Worm (Caenorhabditis elegans): ENCODE data around the gene bath-2.
"Not testable (repeated sequence)": the region's sequence is repeated elsewhere in the genome, so short reads cannot be mapped to it uniquely, and the experiment has no call there.

The bath-2 gene

ce11 chrII:1922665-1923187, at the start of gene bath-2, which contains the start of gene F52C6.4:
Gene bath-2 (minus strand): TSS chrII:1922765.
Gene F52C6.4 (plus strand): TSS chrII:1923137.
- no peak for TF ChIP-seq unc-62 (GFP tag; optimal IDR thresholded peaks at IDR 0.05)

ce11 chrII:1955568-1955967, 33.0 kb upstream of the bath-2 start, which contains the start of gene math-49:
Gene math-49 (minus strand): TSS chrII:1955668.
- not testable (repeated sequence) for TF ChIP-seq unc-62 (GFP tag; optimal IDR thresholded peaks at IDR 0.05)

ce11 chrII:1949119-1949518, 26.6 kb upstream of the bath-2 start:
- no peak for TF ChIP-seq unc-62 (GFP tag; optimal IDR thresholded peaks at IDR 0.05)

ce11 chrII:1948393-1948792, 25.8 kb upstream of the bath-2 start, which contains the start of gene ZK250.2:
Gene ZK250.2 (plus strand): TSS chrII:1948693.
- not testable (repeated sequence) for TF ChIP-seq unc-62 (GFP tag; optimal IDR thresholded peaks at IDR 0.05)

ce11 chrII:1946427-1946826, 23.9 kb upstream of the bath-2 start, which contains the start of gene math-48:
Gene math-48 (minus strand): TSS chrII:1946527.
- TF ChIP-seq unc-62 (GFP tag; optimal IDR thresholded peaks at IDR 0.05), result no peak

- no peak for TF ChIP-seq unc-62 (GFP tag; optimal IDR thresholded peaks at IDR 0.05)
Observed at ce11 chrII:1945093-1945492, 22.5 kb upstream of the bath-2 start, which contains the start of gene ZK250.14. Gene ZK250.14 (minus strand): TSS chrII:1945193.

ce11 chrII:1939652-1940051, 17.1 kb upstream of the bath-2 start, which contains the start of gene ZK250.13:
Gene ZK250.13 (minus strand): TSS chrII:1939752.
- TF ChIP-seq unc-62 (GFP tag; optimal IDR thresholded peaks at IDR 0.05), result no peak

DNA sequence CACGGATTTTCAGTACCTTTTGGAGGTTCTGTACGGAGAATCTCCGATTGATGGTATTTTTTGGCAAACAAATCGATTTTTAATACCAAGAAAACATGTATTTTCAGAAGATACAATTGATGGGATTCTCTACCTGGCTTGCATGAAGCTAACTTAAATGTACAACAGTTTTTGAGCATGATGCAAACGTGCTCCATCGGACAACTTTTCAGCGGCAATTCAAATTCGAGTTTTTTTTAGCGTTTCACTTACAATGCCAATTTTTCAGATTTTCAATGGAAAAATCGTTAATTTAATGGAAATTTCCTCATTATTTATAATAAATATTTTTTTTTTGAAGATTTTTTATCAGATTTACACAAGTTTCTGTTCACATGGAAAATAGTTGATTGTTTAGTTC, 6.0 kb upstream of the bath-2 start:
- no peak for TF ChIP-seq unc-62 (GFP tag; optimal IDR thresholded peaks at IDR 0.05)

DNA sequence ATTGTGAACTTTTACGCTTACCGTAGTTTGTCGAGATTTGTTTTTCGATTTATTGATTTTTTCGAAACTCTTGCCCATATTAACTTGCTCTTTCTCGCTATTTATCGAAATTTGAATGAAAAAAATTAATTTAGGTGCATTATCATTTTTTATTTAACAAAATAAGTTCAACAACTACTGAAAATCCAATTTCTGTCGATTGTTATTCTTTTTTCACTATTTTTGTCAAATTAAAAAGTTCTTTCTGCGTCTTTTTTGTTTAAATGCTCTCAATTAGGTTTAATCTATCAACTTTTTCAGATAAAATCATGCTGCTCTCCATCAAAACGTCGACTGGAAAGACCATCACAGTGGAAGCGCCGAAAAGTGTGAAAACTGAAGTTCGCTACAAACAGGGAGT, 3.6 kb upstream of the bath-2 start, which contains the start of gene F52C6.2:
Gene F52C6.2, plus strand, starts transcription at position 301 of the 400 bp plus-strand sequence.
- TF ChIP-seq unc-62 (GFP tag; optimal IDR thresholded peaks at IDR 0.05), result no peak

DNA sequence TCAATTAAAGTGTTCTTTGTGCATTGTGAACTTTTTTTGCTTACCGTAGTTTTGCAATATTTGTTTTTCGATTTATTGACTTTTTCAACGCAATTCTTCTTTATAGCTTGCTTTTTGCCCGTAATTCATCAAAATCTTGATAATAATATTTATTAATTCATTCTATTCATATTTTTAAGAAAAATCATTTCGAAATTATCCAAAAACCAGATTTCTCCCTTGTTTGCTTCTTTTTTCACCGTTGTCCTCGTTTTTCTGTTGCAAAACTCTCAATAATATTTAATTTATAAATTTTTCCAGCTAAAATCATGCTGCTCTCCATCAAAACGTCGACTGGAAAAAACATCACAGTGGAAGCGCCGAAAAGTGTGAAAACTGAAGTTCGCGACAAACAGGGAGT, 1.9 kb upstream of the bath-2 start, which contains the start of gene F52C6.3:
Gene F52C6.3, plus strand, starts transcription at position 301 of the 400 bp plus-strand sequence.
- TF ChIP-seq unc-62 (GFP tag; optimal IDR thresholded peaks at IDR 0.05), result no peak

ce11 chrII:1921018-1921417, 1.5 kb downstream of the bath-2 start, which contains the start of gene bath-7:
Gene bath-7 (minus strand): TSS chrII:1921118.
- no peak for TF ChIP-seq unc-62 (GFP tag; optimal IDR thresholded peaks at IDR 0.05)

- no peak for TF ChIP-seq unc-62 (GFP tag; optimal IDR thresholded peaks at IDR 0.05)
Observed at ce11 chrII:1917862-1918261, 4.7 kb downstream of the bath-2 start, which contains the start of gene bath-4. Gene bath-4 (minus strand): TSS chrII:1917962.

ce11 chrII:1912741-1913140, 9.8 kb downstream of the bath-2 start, which contains the start of gene math-31:
Gene math-31 (minus strand): TSS chrII:1912841.
- TF ChIP-seq unc-62 (GFP tag; optimal IDR thresholded peaks at IDR 0.05), result no peak

- no peak for TF ChIP-seq unc-62 (GFP tag; optimal IDR thresholded peaks at IDR 0.05)
Observed at ce11 chrII:1905104-1905503, 17.5 kb downstream of the bath-2 start, which contains the start of gene math-22. Gene math-22 (plus strand): TSS chrII:1905404.

DNA sequence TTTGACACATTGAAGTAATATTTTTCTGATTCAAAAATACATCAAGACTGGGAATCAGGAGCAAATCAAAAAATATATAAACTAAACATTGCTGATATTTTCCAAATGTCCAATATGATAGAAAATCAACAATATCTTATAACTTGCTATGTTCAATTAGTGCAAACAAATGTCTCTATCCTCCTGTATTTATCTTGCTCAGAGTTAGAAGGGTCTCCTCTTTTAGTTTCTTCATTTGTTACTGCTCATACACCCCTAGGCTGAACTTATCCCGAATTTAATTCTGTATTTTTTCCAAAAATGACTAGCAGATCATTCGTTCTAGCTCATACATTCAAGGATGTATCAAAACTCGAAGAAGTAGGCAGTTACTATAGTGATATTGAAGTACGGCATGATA, 20.6 kb downstream of the bath-2 start, which contains the start of gene math-23:
Gene math-23, plus strand, starts transcription at position 301 of the 400 bp plus-strand sequence.
- TF ChIP-seq unc-62 (GFP tag; optimal IDR thresholded peaks at IDR 0.05), result no peak

- no peak for TF ChIP-seq unc-62 (GFP tag; optimal IDR thresholded peaks at IDR 0.05)
Observed at ce11 chrII:1899934-1900333, 22.6 kb downstream of the bath-2 start, which contains the start of gene math-24. Gene math-24 (plus strand): TSS chrII:1900234.

DNA sequence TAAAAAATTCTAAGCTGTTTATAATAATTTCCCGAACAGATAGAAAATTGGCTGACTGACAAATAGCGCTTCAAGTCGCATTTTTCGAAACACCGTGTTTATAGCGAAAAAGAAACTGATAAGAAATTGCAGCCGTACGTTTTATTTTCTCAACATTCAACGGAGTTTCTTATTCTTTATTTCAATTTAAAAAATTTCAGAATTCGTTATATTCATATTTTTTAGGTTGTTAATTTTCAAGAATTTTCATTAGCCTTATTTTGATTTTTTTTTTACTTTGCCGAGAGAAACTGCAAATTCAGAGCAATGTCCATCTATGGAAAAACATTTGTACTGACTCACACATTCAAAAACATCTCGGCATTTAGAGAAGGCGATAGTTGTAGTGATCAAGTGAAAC, 24.6 kb downstream of the bath-2 start, which contains the start of gene C46F9.6:
Gene C46F9.6, plus strand, starts transcription at position 301 of the 400 bp plus-strand sequence.
- no peak for TF ChIP-seq unc-62 (GFP tag; optimal IDR thresholded peaks at IDR 0.05)
